Worm (Caenorhabditis elegans) whole organism, late embryonic: ENCODE data around the gene col-36.

Experiments used
- ceh-34 ChIP-seq: sonication (generic microtip); optimal IDR thresholded peaks from 2 replicates; lab custom pipeline; 2016; ENCODE audit warnings: mild to moderate bottlenecking, missing genetic modification characterization, missing compliant biosample characterization
- dve-1 ChIP-seq: sonication (generic microtip); optimal IDR thresholded peaks from 2 replicates; lab custom pipeline; 2017; ENCODE audit warnings: antibody characterized with exemption, mild to moderate bottlenecking, missing genetic modification characterization, missing compliant biosample characterization
- hlh-8 ChIP-seq: sonication (generic microtip); optimal IDR thresholded peaks from 2 replicates; lab custom pipeline; 2016; ENCODE audit warnings: missing genotype, missing genetic modification characterization, missing compliant biosample characterization
- nfya-1 ChIP-seq: sonication (generic microtip); optimal IDR thresholded peaks from 2 replicates; lab custom pipeline; 2017; ENCODE audit warnings: missing genetic modification characterization, mild to moderate bottlenecking, missing compliant biosample characterization, antibody characterized with exemption, moderate library complexity
- nhr-11 ChIP-seq: fragments of 150-350 bp; optimal IDR thresholded peaks from 2 replicates; lab custom pipeline; 2014; ENCODE audit warnings: missing biosample characterization, missing genetic modification characterization
- pha-2 ChIP-seq: sonication (generic microtip); optimal IDR thresholded peaks from 2 replicates; lab custom pipeline; 2017; ENCODE audit warnings: mild to moderate bottlenecking, missing genetic modification characterization, missing compliant biosample characterization
- pha-4 ChIP-seq: fragments of 150-350 bp; optimal IDR thresholded peaks from 2 replicates; lab custom pipeline; 2018; ENCODE audit warnings: missing biosample characterization, missing genetic modification reagents, missing genetic modification characterization
- sdc-2 ChIP-seq: sonication (generic microtip); optimal IDR thresholded peaks from 2 replicates; lab custom pipeline; 2016; ENCODE audit warnings: missing genotype, missing genetic modification characterization, missing compliant biosample characterization
- sox-4 ChIP-seq: sonication (generic microtip); optimal IDR thresholded peaks from 2 replicates; lab custom pipeline; 2017; ENCODE audit warnings: mild to moderate bottlenecking, missing genetic modification characterization, inconsistent platforms, missing compliant biosample characterization
- syd-9 ChIP-seq: sonication (generic microtip); optimal IDR thresholded peaks from 2 replicates; lab custom pipeline; 2016; ENCODE audit warnings: mild to moderate bottlenecking, missing genetic modification characterization, moderate library complexity, missing compliant biosample characterization
- unc-86 ChIP-seq: sonication (generic microtip); optimal IDR thresholded peaks from 2 replicates; lab custom pipeline; 2016; ENCODE audit warnings: missing genetic modification characterization, missing compliant biosample characterization

DNA sequence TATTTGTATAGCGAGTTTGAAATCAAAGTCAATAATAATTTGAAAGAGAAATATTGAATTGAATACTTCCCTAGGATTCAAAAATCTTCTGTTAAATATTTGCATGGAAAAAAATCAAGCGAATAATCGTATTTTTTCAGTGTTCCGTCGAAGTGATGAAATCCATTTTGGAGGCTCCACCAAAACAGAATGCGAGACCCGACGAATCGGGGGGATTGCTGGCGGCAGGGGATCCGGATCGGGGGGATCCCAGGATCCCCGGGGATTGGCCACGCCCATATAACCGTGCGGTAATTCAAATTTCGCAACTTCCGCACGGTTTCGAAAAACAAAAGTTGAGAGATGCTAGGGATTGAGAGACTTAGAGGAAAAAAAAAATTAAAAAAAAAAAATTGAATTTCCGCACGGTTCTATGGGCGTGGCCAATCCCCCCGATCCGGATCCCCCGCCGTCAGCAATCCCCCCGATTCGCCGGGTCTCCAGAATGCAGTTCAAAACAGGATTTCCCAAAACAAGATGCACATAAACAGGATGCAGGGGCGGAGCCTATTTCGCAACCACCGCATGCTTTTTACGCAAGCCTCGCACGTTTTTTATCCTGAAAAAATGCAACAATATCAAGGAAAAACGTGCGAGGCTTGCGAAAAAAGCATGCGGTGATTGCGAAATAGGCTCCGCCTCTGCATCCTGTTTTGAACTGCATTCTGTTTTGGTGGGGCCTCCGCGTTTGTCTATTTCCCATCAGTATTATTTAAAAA, 45.8 kb downstream of the col-36 start, which contains the start of gene F10E7.11:
- TF ChIP-seq pha-4 (tag; lab: Kevin White, UChicago) (no peak), ceh-34 (tag; lab: Kevin White, UChicago) (peak; percentile 16), hlh-8 (no peak), sdc-2 (tag; lab: Kevin White, UChicago) (no peak), pha-2 (tag; lab: Kevin White, UChicago) (no peak), sox-4 (no peak), syd-9 (no peak), unc-86 (tag; lab: Kevin White, UChicago) (no peak), dve-1 (tag; lab: Kevin White, UChicago) (no peak), nfya-1 (tag; lab: Kevin White, UChicago) (no peak), nhr-11 (no peak)
